Worm (Caenorhabditis elegans) whole organism, mixed stage, embryonic: ENCODE measurements around the gene W04H10.1.

ENCODE experiments used
- ceh-39 ChIP-seq: fragments of 150-350 bp; optimal IDR thresholded peaks from 2 replicates; lab custom pipeline; 2014; ENCODE audit warnings: missing biosample characterization, missing genetic modification characterization
- ham-2 ChIP-seq: fragments of 200-800 bp; sonication (Bioruptor generic); optimal IDR thresholded peaks from 2 replicates; lab custom pipeline; 2018; ENCODE audit warnings: mild to moderate bottlenecking, missing genetic modification characterization, missing compliant biosample characterization
- nhr-2 ChIP-seq: fragments of 150-350 bp; optimal IDR thresholded peaks from 2 replicates; lab custom pipeline; 2014; ENCODE audit warnings: missing biosample characterization, missing genetic modification characterization
- nhr-237 ChIP-seq: fragments of 150-350 bp; optimal IDR thresholded peaks from 2 replicates; lab custom pipeline; 2014; ENCODE audit warnings: missing biosample characterization, missing genetic modification characterization
- nhr-28 ChIP-seq: fragments of 150-350 bp; optimal IDR thresholded peaks from 2 replicates; lab custom pipeline; 2014; ENCODE audit warnings: missing biosample characterization, missing genetic modification characterization
- nhr-76 ChIP-seq: sonication (generic microtip); optimal IDR thresholded peaks from 2 replicates; lab custom pipeline; 2017; ENCODE audit warnings: missing biosample characterization, missing genetic modification characterization
- pha-4 ChIP-seq: fragments of 150-350 bp; optimal IDR thresholded peaks from 2 replicates; lab custom pipeline; 2018; ENCODE audit warnings: missing biosample characterization, missing genetic modification reagents, missing genetic modification characterization
- unc-120 ChIP-seq: sonication (generic microtip); optimal IDR thresholded peaks from 2 replicates; lab custom pipeline; 2017; ENCODE audit warnings: missing genetic modification characterization, missing compliant biosample characterization; ENCODE audit not compliant: poor library complexity, severe bottlenecking
- unc-62 ChIP-seq: fragments of 150-350 bp; optimal IDR thresholded peaks from 2 replicates; lab custom pipeline; 2014; ENCODE audit warnings: missing biosample characterization, missing genetic modification reagents, missing genetic modification characterization

DNA sequence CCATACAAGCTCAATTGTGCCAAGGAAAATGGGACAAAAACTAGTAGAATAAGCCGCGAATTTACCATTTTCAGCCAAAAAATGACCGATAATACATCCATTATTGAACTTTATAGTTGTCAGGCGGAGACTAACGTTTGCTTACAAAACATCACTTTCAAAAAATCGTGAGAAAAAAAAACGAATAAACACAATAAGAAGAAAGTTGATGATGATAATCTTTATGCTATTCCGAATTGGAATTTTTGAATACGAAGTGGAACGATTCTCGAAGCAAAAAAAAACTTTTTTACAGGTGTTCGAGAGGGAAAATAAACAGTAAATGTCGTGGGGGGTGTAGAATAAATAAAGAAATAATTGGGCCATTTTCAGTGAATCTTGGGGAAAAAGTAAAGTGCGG, 31.2 kb upstream of the W04H10.1 start, which contains the start of gene W08F4.7:
- TF ChIP-seq unc-62 (GFP tag; lab: Kevin White, UChicago) (no peak), nhr-2 (tag; lab: Kevin White, UChicago) (no peak), pha-4 (tag; lab: Kevin White, UChicago) (no peak), ham-2 (GFP tag; lab: Kevin White, UChicago) (no peak), unc-120 (tag; lab: Kevin White, UChicago) (no peak), nhr-237 (tag; lab: Kevin White, UChicago) (no peak), nhr-28 (no peak), ceh-39 (tag; lab: Kevin White, UChicago) (no peak), nhr-76 (tag; lab: Kevin White, UChicago) (no peak)
